Worm (Caenorhabditis elegans) whole organism, young adult: Measurements from ENCODE around the gene ftr-1.

Source experiments
- B0035.1 ChIP-seq: sonication (generic microtip); optimal IDR thresholded peaks from 2 replicates; lab custom pipeline; 2016; ENCODE audit warnings: missing genetic modification characterization, mild to moderate bottlenecking, missing compliant biosample characterization, missing genotype, missing genetic modification reagents
- B0336.3 ChIP-seq: fragments of 200-800 bp; sonication (Bioruptor generic); IDR thresholded peaks from 2 replicates; pipeline ENCODE4 v1.3.6; 2022; ENCODE audit warnings: missing genetic modification characterization, missing compliant biosample characterization
- C06A6.2 ChIP-seq: fragments of 200-800 bp; sonication (Bioruptor generic); conservative IDR thresholded peaks from 2 replicates; pipeline ENCODE4 v1.3.6; 2022; ENCODE audit warnings: missing genetic modification characterization, missing compliant biosample characterization
- F22D6.2 ChIP-seq: sonication (generic microtip); optimal IDR thresholded peaks from 2 replicates; lab custom pipeline; 2016; ENCODE audit warnings: mild to moderate bottlenecking, missing genetic modification characterization, missing compliant biosample characterization
- F39B2.1 ChIP-seq: fragments of 200-800 bp; sonication (Bioruptor generic); IDR thresholded peaks from 2 replicates; pipeline ENCODE4 v1.3.6; 2022; ENCODE audit warnings: missing genetic modification reagents, missing genetic modification characterization, missing compliant biosample characterization
- K11D2.4 ChIP-seq: fragments of 200-800 bp; sonication (Bioruptor generic); IDR thresholded peaks from 2 replicates; pipeline ENCODE4 v1.3.6; 2022; ENCODE audit warnings: missing genetic modification reagents, missing genetic modification characterization, missing compliant biosample characterization
- K12H6.12 ChIP-seq: fragments of 200-800 bp; sonication (Bioruptor generic); optimal IDR thresholded peaks from 2 replicates; lab custom pipeline; 2018; ENCODE audit warnings: mild to moderate bottlenecking, missing genetic modification characterization, missing compliant biosample characterization
- T26A5.8 ChIP-seq: sonication (generic microtip); optimal IDR thresholded peaks from 2 replicates; lab custom pipeline; 2016; ENCODE audit warnings: missing genetic modification characterization, missing compliant biosample characterization
- Y53F4B.3 ChIP-seq: fragments of 200-800 bp; sonication (Bioruptor generic); IDR thresholded peaks from 2 replicates; pipeline ENCODE4 v1.3.6; 2022; ENCODE audit warnings: missing genetic modification reagents, missing genetic modification characterization, missing compliant biosample characterization
- Y53G8AR.9 ChIP-seq: fragments of 200-800 bp; sonication (Bioruptor generic); conservative IDR thresholded peaks from 2 replicates; pipeline ENCODE4 v1.3.6; 2022; ENCODE audit warnings: missing genetic modification reagents, missing genetic modification characterization, missing compliant biosample characterization
- Y56A3A.18 ChIP-seq: fragments of 200-800 bp; sonication (Bioruptor generic); IDR thresholded peaks from 2 replicates; pipeline ENCODE4 v1.3.6; 2022; ENCODE audit warnings: missing genetic modification reagents, missing genetic modification characterization, missing compliant biosample characterization
- ZK185.1 ChIP-seq: sonication (generic microtip); optimal IDR thresholded peaks from 2 replicates; lab custom pipeline; 2016; ENCODE audit warnings: mild to moderate bottlenecking, missing genetic modification characterization, missing compliant biosample characterization; ENCODE audit not compliant: poor library complexity, severe bottlenecking
- akir-1 ChIP-seq: fragments of 200-800 bp; sonication (Bioruptor generic); optimal IDR thresholded peaks from 2 replicates; lab custom pipeline; 2018; ENCODE audit warnings: mild to moderate bottlenecking, missing genetic modification characterization, moderate library complexity, missing compliant biosample characterization
- aptf-2 ChIP-seq: fragments of 200-800 bp; sonication (Bioruptor generic); conservative IDR thresholded peaks from 2 replicates; pipeline ENCODE4 v1.3.6; 2022; ENCODE audit warnings: missing genetic modification reagents, missing genetic modification characterization, missing compliant biosample characterization
- atf-7 ChIP-seq: sonication (generic microtip); optimal IDR thresholded peaks from 2 replicates; lab custom pipeline; 2017; ENCODE audit warnings: mild to moderate bottlenecking, missing genetic modification characterization, missing compliant biosample characterization
- attf-5 ChIP-seq: fragments of 200-800 bp; sonication (Bioruptor generic); optimal IDR thresholded peaks from 2 replicates; lab custom pipeline; 2018; ENCODE audit warnings: mild to moderate bottlenecking, missing genetic modification characterization, missing compliant biosample characterization
- bed-2 ChIP-seq: fragments of 200-800 bp; sonication (Bioruptor generic); IDR thresholded peaks from 2 replicates; pipeline ENCODE4 v1.3.6; 2022; ENCODE audit warnings: missing genetic modification reagents, missing genetic modification characterization, missing compliant biosample characterization
- ccch-3 ChIP-seq: fragments of 200-800 bp; sonication (Bioruptor generic); optimal IDR thresholded peaks from 2 replicates; lab custom pipeline; 2018; ENCODE audit warnings: mild to moderate bottlenecking, missing genetic modification characterization, missing compliant biosample characterization
- cebp-1 ChIP-seq, 2 experiments: fragments of 200-800 bp in 1 of 2; sonication (Bioruptor generic) in 1 of 2; sonication (generic microtip) in 1 of 2; IDR thresholded peaks in 1 of 2; optimal IDR thresholded peaks in 1 of 2; 2 replicates each; pipeline versions ENCODE4 v1.3.6 to Lab custom; 2017 to 2022; ENCODE audit warnings: missing compliant biosample characterization in 2 of 2, missing genetic modification characterization in 2 of 2, mild to moderate bottlenecking in 1 of 2, missing genetic modification reagents in 1 of 2, moderate library complexity in 1 of 2
- cebp-2 ChIP-seq: fragments of 200-800 bp; sonication (Bioruptor generic); IDR thresholded peaks from 2 replicates; pipeline ENCODE4 v1.3.6; 2022; ENCODE audit warnings: missing genetic modification characterization, missing compliant biosample characterization
- ceh-58 ChIP-seq: fragments of 200-800 bp; sonication (Bioruptor generic); IDR thresholded peaks from 2 replicates; pipeline ENCODE4 v1.3.6; 2022; ENCODE audit warnings: missing genetic modification characterization, missing compliant biosample characterization
- dpl-1 ChIP-seq: fragments of 150-350 bp; optimal IDR thresholded peaks from 2 replicates; lab custom pipeline; 2014; ENCODE audit warnings: missing biosample characterization, missing genetic modification reagents, missing genetic modification characterization
- ets-4 ChIP-seq: fragments of 200-800 bp; sonication (Bioruptor generic); optimal IDR thresholded peaks from 2 replicates; lab custom pipeline; 2018; ENCODE audit warnings: mild to moderate bottlenecking, missing genetic modification characterization, missing compliant biosample characterization
- him-1 ChIP-seq: sonication (generic microtip); optimal IDR thresholded peaks from 2 replicates; lab custom pipeline; 2016; ENCODE audit warnings: missing genotype, missing genetic modification reagents, missing genetic modification characterization, missing compliant biosample characterization
- hlh-26 ChIP-seq: fragments of 200-800 bp; sonication (Bioruptor generic); conservative IDR thresholded peaks from 2 replicates; pipeline ENCODE4 v1.3.6; 2022; ENCODE audit warnings: missing genetic modification reagents, missing genetic modification characterization, missing compliant biosample characterization
- hmg-20 ChIP-seq: fragments of 200-800 bp; sonication (Bioruptor generic); IDR thresholded peaks from 2 replicates; pipeline ENCODE4 v1.3.6; 2022; ENCODE audit warnings: missing genetic modification reagents, missing genetic modification characterization, missing compliant biosample characterization
- lin-35 ChIP-seq, 3 experiments: fragments of 150-350 bp in 2 of 3; sonication (generic microtip) in 1 of 3; optimal IDR thresholded peaks; 2 replicates each; lab custom pipeline; 2014 to 2018; ENCODE audit warnings: missing biosample characterization in 3 of 3, missing genetic modification characterization in 3 of 3, missing genetic modification reagents in 3 of 3
- lir-1 ChIP-seq: fragments of 200-800 bp; sonication (Bioruptor generic); conservative IDR thresholded peaks from 2 replicates; pipeline ENCODE4 v1.3.6; 2022; ENCODE audit warnings: missing genetic modification reagents, missing genetic modification characterization, missing compliant biosample characterization
- madf-3 ChIP-seq: fragments of 200-800 bp; sonication (Bioruptor generic); IDR thresholded peaks from 2 replicates; pipeline ENCODE4 v1.3.6; 2022; ENCODE audit warnings: missing genetic modification reagents, missing genetic modification characterization, missing compliant biosample characterization
- mcd-1 ChIP-seq: fragments of 200-800 bp; sonication (Bioruptor generic); IDR thresholded peaks from 2 replicates; pipeline ENCODE4 v1.3.6; 2022; ENCODE audit warnings: missing genetic modification reagents, missing genetic modification characterization, missing compliant biosample characterization
- mes-4 ChIP-seq: sonication (generic microtip); optimal IDR thresholded peaks from 2 replicates; lab custom pipeline; 2016; ENCODE audit warnings: missing genotype, missing genetic modification characterization, missing compliant biosample characterization
- mxl-1 ChIP-seq: sonication (generic microtip); optimal IDR thresholded peaks from 2 replicates; lab custom pipeline; 2016; ENCODE audit warnings: missing genetic modification characterization, missing compliant biosample characterization
- nfya-1 ChIP-seq: sonication (generic microtip); optimal IDR thresholded peaks from 2 replicates; lab custom pipeline; 2017; ENCODE audit warnings: antibody characterized with exemption, missing compliant biosample characterization, missing genetic modification characterization, borderline replicate concordance; ENCODE audit not compliant: insufficient read depth
- nhr-80 ChIP-seq: sonication (generic microtip); optimal IDR thresholded peaks from 2 replicates; lab custom pipeline; 2016; ENCODE audit warnings: missing genetic modification characterization, missing compliant biosample characterization
- nhr-90 ChIP-seq: sonication (generic microtip); optimal IDR thresholded peaks from 2 replicates; lab custom pipeline; 2016; ENCODE audit warnings: missing genotype, mild to moderate bottlenecking, missing genetic modification characterization, missing compliant biosample characterization
- pha-4 ChIP-seq: fragments of 150-350 bp; sonication (generic microtip); optimal IDR thresholded peaks from 2 replicates; lab custom pipeline; 2014; ENCODE audit warnings: missing biosample characterization, missing genetic modification reagents, missing genetic modification characterization
- sdz-38 ChIP-seq: sonication (generic microtip); optimal IDR thresholded peaks from 2 replicates; lab custom pipeline; 2016; ENCODE audit warnings: missing genotype, missing genetic modification characterization, missing compliant biosample characterization
- sea-2 ChIP-seq: fragments of 200-800 bp; sonication (Bioruptor generic); IDR thresholded peaks from 2 replicates; pipeline ENCODE4 v1.3.6; 2022; ENCODE audit warnings: missing genetic modification characterization, missing compliant biosample characterization
- snpc-1.3 ChIP-seq: sonication (generic microtip); optimal IDR thresholded peaks from 2 replicates; lab custom pipeline; 2017; ENCODE audit warnings: missing genetic modification characterization, mild to moderate bottlenecking, missing compliant biosample characterization, antibody characterized with exemption, moderate library complexity, missing genotype, missing genetic modification reagents; ENCODE audit not compliant: insufficient read depth
- snpc-3.4 ChIP-seq: sonication (generic microtip); optimal IDR thresholded peaks from 2 replicates; lab custom pipeline; 2017; ENCODE audit warnings: missing genetic modification characterization, mild to moderate bottlenecking, missing compliant biosample characterization, antibody characterized with exemption, moderate library complexity, missing genotype, missing genetic modification reagents
- snpc-4 ChIP-seq, 5 experiments: fragments of 150-350 bp in 1 of 5; sonication (generic microtip) in 4 of 5; optimal IDR thresholded peaks; 2 replicates each; lab custom pipeline; 2014 to 2018; ENCODE audit warnings: missing genetic modification characterization in 5 of 5, missing biosample characterization in 3 of 5, antibody characterized with exemption in 2 of 5, mild to moderate bottlenecking in 2 of 5, missing compliant biosample characterization in 2 of 5, missing genotype in 2 of 5, moderate library complexity in 2 of 5, missing genetic modification reagents in 1 of 5
- unc-130 ChIP-seq: sonication (generic microtip); optimal IDR thresholded peaks from 2 replicates; lab custom pipeline; 2016; ENCODE audit warnings: missing genetic modification reagents, missing genetic modification characterization, missing compliant biosample characterization
- unc-62 ChIP-seq: fragments of 150-350 bp; optimal IDR thresholded peaks from 2 replicates; lab custom pipeline; 2014; ENCODE audit warnings: missing biosample characterization, missing genetic modification reagents, missing genetic modification characterization
- xnd-1 ChIP-seq: sonication (generic microtip); optimal IDR thresholded peaks from 2 replicates; lab custom pipeline; 2016; ENCODE audit warnings: missing genotype, missing genetic modification reagents, missing genetic modification characterization, missing compliant biosample characterization
- zfh-2 ChIP-seq: fragments of 200-800 bp; sonication (Bioruptor generic); conservative IDR thresholded peaks from 2 replicates; pipeline ENCODE4 v1.3.6; 2022; ENCODE audit warnings: missing genetic modification reagents, missing genetic modification characterization, missing compliant biosample characterization
- ztf-26 ChIP-seq: sonication (generic microtip); optimal IDR thresholded peaks from 2 replicates; lab custom pipeline; 2017; ENCODE audit warnings: missing genetic modification characterization, missing compliant biosample characterization

ftr-1 gene

DNA sequence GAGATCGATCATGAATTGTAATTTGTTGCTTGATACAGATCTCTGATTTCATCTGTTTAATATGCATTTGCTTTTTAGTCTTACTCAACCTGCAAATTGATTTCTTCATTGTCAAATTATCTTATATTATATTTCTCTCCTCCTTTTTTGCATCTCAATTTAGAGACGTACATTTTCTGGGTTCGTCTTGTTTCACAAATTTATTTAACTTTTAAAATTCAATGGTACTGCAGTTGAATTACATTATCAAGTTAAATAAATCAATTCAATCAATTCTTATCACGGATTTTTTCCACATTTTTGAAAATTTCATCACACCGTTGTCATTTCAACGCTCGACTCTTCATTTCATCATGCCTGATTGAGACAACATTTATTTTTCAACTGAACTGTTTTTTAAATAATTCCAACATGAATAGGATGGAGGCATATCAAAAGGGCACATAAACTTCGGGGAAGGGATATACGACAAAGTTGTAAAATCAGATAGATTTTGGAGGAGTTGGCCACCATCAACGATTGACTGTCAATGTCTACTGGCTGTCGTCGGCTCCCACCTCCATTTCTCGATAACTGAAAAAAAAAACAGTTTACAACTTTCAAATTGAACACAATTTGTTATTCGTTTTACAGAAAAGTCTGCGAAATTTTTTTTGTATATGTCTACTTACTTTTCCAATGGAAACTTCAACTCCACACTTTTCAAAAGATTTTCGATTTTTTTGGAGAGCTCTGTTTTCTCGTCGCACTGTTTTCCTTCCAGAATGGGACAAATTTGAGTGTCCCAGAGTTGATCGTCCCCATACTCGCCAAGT, 34.3 kb upstream of the ftr-1 start (continued):
- TF ChIP-seq mcd-1 (GFP tag; lab: Robert Waterston, UW) = no peak
- TF ChIP-seq attf-5 = peak; percentile 69
- TF ChIP-seq dpl-1 (GFP tag; lab: Kevin White, UChicago) = no peak
- TF ChIP-seq akir-1 (GFP tag; lab: Kevin White, UChicago) = no peak
- peak; percentile 12 for TF ChIP-seq snpc-3.4 (tag; lab: Kevin White, UChicago)
- no peak for TF ChIP-seq cebp-2 (GFP tag; lab: Robert Waterston, UW)
- no peak for TF ChIP-seq hlh-26 (GFP tag; lab: Robert Waterston, UW)
- TF ChIP-seq atf-7 = peak; percentile 32
- TF ChIP-seq sea-2 (GFP tag; lab: Robert Waterston, UW) = no peak
- peak; percentile 6 for TF ChIP-seq Y56A3A.18 (GFP tag; lab: Robert Waterston, UW)
- TF ChIP-seq K11D2.4 (GFP tag; lab: Robert Waterston, UW) = no peak
- no peak for TF ChIP-seq him-1 (tag; lab: Kevin White, UChicago)
- no peak for TF ChIP-seq sdz-38 (tag; lab: Kevin White, UChicago)
- no peak for TF ChIP-seq bed-2 (GFP tag; lab: Robert Waterston, UW)
- TF ChIP-seq zfh-2 (GFP tag; lab: Robert Waterston, UW) = no peak
- TF ChIP-seq hmg-20 = no peak
- no peak for TF ChIP-seq xnd-1
- no peak for TF ChIP-seq unc-62 (GFP tag; lab: Kevin White, UChicago)
- no peak for TF ChIP-seq Y53F4B.3 (GFP tag; lab: Robert Waterston, UW)
- peak; percentile 81 for TF ChIP-seq Y53G8AR.9
- peak; percentile 70 for TF ChIP-seq cebp-1 (GFP tag; IDR thresholded peaks at IDR 0.05; lab: Robert Waterston, UW)
- TF ChIP-seq cebp-1 (tag; optimal IDR thresholded peaks at IDR 0.05; lab: Kevin White, UChicago) = peak; percentile 85
- TF ChIP-seq B0336.3 (GFP tag; lab: Robert Waterston, UW) = peak; percentile 68
- 0 out of 2 replicates have a peak, but pooled peaks have one; percentile 66 for TF ChIP-seq madf-3
- peak; percentile 16 for TF ChIP-seq nhr-80
- no peak for TF ChIP-seq ccch-3 (GFP tag; lab: Kevin White, UChicago)
- no peak for TF ChIP-seq ceh-58
- TF ChIP-seq mes-4 = no peak
- no peak for TF ChIP-seq C06A6.2
- no peak for TF ChIP-seq aptf-2
- peak; percentile 7 for TF ChIP-seq ets-4 (GFP tag; lab: Kevin White, UChicago)
- no peak for TF ChIP-seq lin-35 (GFP tag; optimal IDR thresholded peaks at IDR 0.05; lab: Kevin White, UChicago)
- peak; percentile 72 for TF ChIP-seq nhr-90 (tag; lab: Kevin White, UChicago)
- TF ChIP-seq F22D6.2 (tag; lab: Kevin White, UChicago) = no peak
- TF ChIP-seq snpc-4 (GFP tag; optimal IDR thresholded peaks at IDR 0.05; lab: Kevin White, UChicago) = no peak
- TF ChIP-seq snpc-4 (tag; optimal IDR thresholded peaks at IDR 0.05; lab: Kevin White, UChicago) = peak in 1 of 4 experiments; percentile 34
- peak; percentile 46 for TF ChIP-seq pha-4
- no peak for TF ChIP-seq nfya-1
- TF ChIP-seq snpc-1.3 (tag; lab: Kevin White, UChicago) = no peak
- TF ChIP-seq unc-130 (GFP tag; lab: Kevin White, UChicago) = no peak
- TF ChIP-seq ZK185.1 (tag; lab: Kevin White, UChicago) = no peak
- TF ChIP-seq K12H6.12 (tag; lab: Kevin White, UChicago) = no peak
- no peak for TF ChIP-seq mxl-1 (tag; lab: Kevin White, UChicago)
- TF ChIP-seq lir-1 = no peak
- TF ChIP-seq T26A5.8 (tag; lab: Kevin White, UChicago) = no peak
- no peak for TF ChIP-seq B0035.1 (tag; lab: Kevin White, UChicago)
- no peak for TF ChIP-seq ztf-26
- no peak for TF ChIP-seq F39B2.1 (GFP tag; lab: Robert Waterston, UW)
